Worm (Caenorhabditis elegans) whole organism, late embryonic: Measurements from ENCODE around the gene cyp-14A4.

Experiments
- C08G9.2 ChIP-seq: sonication (generic microtip); optimal IDR thresholded peaks from 2 replicates; lab custom pipeline; 2016; ENCODE audit warnings: mild to moderate bottlenecking, missing genetic modification characterization, moderate library complexity, missing compliant biosample characterization
- K09A11.1 ChIP-seq: sonication (generic microtip); optimal IDR thresholded peaks from 2 replicates; lab custom pipeline; 2017; ENCODE audit warnings: antibody characterized with exemption, mild to moderate bottlenecking, missing genetic modification characterization, missing compliant biosample characterization; ENCODE audit not compliant: insufficient read depth
- T23F11.4 ChIP-seq: fragments of 200-800 bp; sonication (Bioruptor generic); optimal IDR thresholded peaks from 2 replicates; lab custom pipeline; 2018; ENCODE audit warnings: mild to moderate bottlenecking, missing genetic modification characterization, missing compliant biosample characterization
- Y22D7AL.16 ChIP-seq: sonication (generic microtip); optimal IDR thresholded peaks from 2 replicates; lab custom pipeline; 2016; ENCODE audit warnings: missing genetic modification characterization, missing compliant biosample characterization
- ceh-14 ChIP-seq: sonication (generic microtip); optimal IDR thresholded peaks from 2 replicates; lab custom pipeline; 2016; ENCODE audit warnings: missing genotype, missing genetic modification characterization, missing compliant biosample characterization
- ceh-18 ChIP-seq: sonication (generic microtip); optimal IDR thresholded peaks from 2 replicates; lab custom pipeline; 2016; ENCODE audit warnings: missing genetic modification characterization, missing compliant biosample characterization
- ceh-19 ChIP-seq: fragments of 200-800 bp; sonication (Bioruptor generic); optimal IDR thresholded peaks from 2 replicates; lab custom pipeline; 2018; ENCODE audit warnings: mild to moderate bottlenecking, missing genetic modification characterization, missing compliant biosample characterization
- ceh-22 ChIP-seq: sonication (generic microtip); optimal IDR thresholded peaks from 2 replicates; lab custom pipeline; 2017; ENCODE audit warnings: missing biosample characterization, missing genetic modification characterization
- ceh-24 ChIP-seq: sonication (generic microtip); optimal IDR thresholded peaks from 2 replicates; lab custom pipeline; 2016; ENCODE audit warnings: mild to moderate bottlenecking, missing genetic modification characterization, missing compliant biosample characterization
- ceh-30 ChIP-seq: fragments of 150-350 bp; optimal IDR thresholded peaks from 2 replicates; lab custom pipeline; 2014; ENCODE audit warnings: missing biosample characterization, missing genetic modification characterization
- ceh-31 ChIP-seq: sonication (generic microtip); optimal IDR thresholded peaks from 2 replicates; lab custom pipeline; 2016; ENCODE audit warnings: missing genetic modification characterization, missing compliant biosample characterization
- ceh-34 ChIP-seq: sonication (generic microtip); optimal IDR thresholded peaks from 2 replicates; lab custom pipeline; 2016; ENCODE audit warnings: mild to moderate bottlenecking, missing genetic modification characterization, missing compliant biosample characterization
- ceh-45 ChIP-seq: fragments of 200-800 bp; sonication (Bioruptor generic); IDR thresholded peaks from 2 replicates; pipeline ENCODE4 v1.3.6; 2022; ENCODE audit warnings: missing genetic modification reagents, missing genetic modification characterization, missing compliant biosample characterization
- ceh-48 ChIP-seq: sonication (generic microtip); optimal IDR thresholded peaks from 2 replicates; lab custom pipeline; 2016; ENCODE audit warnings: missing genetic modification characterization, inconsistent platforms, missing compliant biosample characterization
- ceh-9 ChIP-seq: sonication (generic microtip); optimal IDR thresholded peaks from 2 replicates; lab custom pipeline; 2016; ENCODE audit warnings: mild to moderate bottlenecking, missing genetic modification characterization, inconsistent platforms, missing compliant biosample characterization
- dmd-4 ChIP-seq: sonication (generic microtip); optimal IDR thresholded peaks from 2 replicates; lab custom pipeline; 2016; ENCODE audit warnings: borderline replicate concordance, missing genetic modification characterization, missing compliant biosample characterization
- dve-1 ChIP-seq: sonication (generic microtip); optimal IDR thresholded peaks from 2 replicates; lab custom pipeline; 2017; ENCODE audit warnings: antibody characterized with exemption, mild to moderate bottlenecking, missing genetic modification characterization, missing compliant biosample characterization
- elt-2 ChIP-seq: sonication (generic microtip); optimal IDR thresholded peaks from 2 replicates; lab custom pipeline; 2016; ENCODE audit warnings: missing genetic modification reagents, missing genetic modification characterization, missing compliant biosample characterization
- fax-1 ChIP-seq: sonication (generic microtip); optimal IDR thresholded peaks from 2 replicates; lab custom pipeline; 2016; ENCODE audit warnings: missing genotype, missing genetic modification characterization, missing compliant biosample characterization
- fkh-10 ChIP-seq: fragments of 150-350 bp; optimal IDR thresholded peaks from 2 replicates; lab custom pipeline; 2014; ENCODE audit warnings: missing biosample characterization, missing genetic modification reagents, missing genetic modification characterization
- hlh-13 ChIP-seq: fragments of 200-800 bp; sonication (Bioruptor generic); optimal IDR thresholded peaks from 2 replicates; lab custom pipeline; 2018; ENCODE audit warnings: mild to moderate bottlenecking, missing genetic modification characterization, missing compliant biosample characterization
- hlh-30 ChIP-seq: sonication (generic microtip); optimal IDR thresholded peaks from 2 replicates; lab custom pipeline; 2017; ENCODE audit warnings: antibody characterized with exemption, missing genetic modification characterization, missing compliant biosample characterization; ENCODE audit not compliant: insufficient read depth
- lim-6 ChIP-seq: sonication (generic microtip); optimal IDR thresholded peaks from 2 replicates; lab custom pipeline; 2016; ENCODE audit warnings: missing genetic modification characterization, missing compliant biosample characterization
- lin-11 ChIP-seq: fragments of 200-800 bp; sonication (Bioruptor generic); optimal IDR thresholded peaks from 2 replicates; lab custom pipeline; 2018; ENCODE audit warnings: mild to moderate bottlenecking, missing genetic modification characterization, missing compliant biosample characterization
- nhr-11 ChIP-seq: fragments of 150-350 bp; optimal IDR thresholded peaks from 2 replicates; lab custom pipeline; 2014; ENCODE audit warnings: missing biosample characterization, missing genetic modification characterization
- odd-2 ChIP-seq: sonication (generic microtip); optimal IDR thresholded peaks from 2 replicates; lab custom pipeline; 2017; ENCODE audit warnings: antibody characterized with exemption, mild to moderate bottlenecking, missing genetic modification characterization, missing compliant biosample characterization
- pat-9 ChIP-seq: fragments of 200-800 bp; sonication (Bioruptor generic); optimal IDR thresholded peaks from 2 replicates; lab custom pipeline; 2018; ENCODE audit warnings: mild to moderate bottlenecking, missing genetic modification characterization, moderate library complexity, missing compliant biosample characterization
- pax-1 ChIP-seq: fragments of 150-350 bp; optimal IDR thresholded peaks from 2 replicates; lab custom pipeline; 2014; ENCODE audit warnings: missing biosample characterization, missing genetic modification characterization
- pha-2 ChIP-seq: sonication (generic microtip); optimal IDR thresholded peaks from 2 replicates; lab custom pipeline; 2017; ENCODE audit warnings: mild to moderate bottlenecking, missing genetic modification characterization, missing compliant biosample characterization
- pha-4 ChIP-seq: fragments of 150-350 bp; optimal IDR thresholded peaks from 2 replicates; lab custom pipeline; 2018; ENCODE audit warnings: missing biosample characterization, missing genetic modification reagents, missing genetic modification characterization
- ref-2 ChIP-seq: sonication (generic microtip); optimal IDR thresholded peaks from 2 replicates; lab custom pipeline; 2016; ENCODE audit warnings: missing genetic modification characterization, missing compliant biosample characterization
- rnt-1 ChIP-seq: sonication (generic microtip); optimal IDR thresholded peaks from 2 replicates; lab custom pipeline; 2016; ENCODE audit warnings: missing genetic modification characterization, missing compliant biosample characterization
- tbx-7 ChIP-seq: sonication (generic microtip); optimal IDR thresholded peaks from 2 replicates; lab custom pipeline; 2016; ENCODE audit warnings: missing genotype, missing genetic modification characterization, missing compliant biosample characterization
- ttx-3 ChIP-seq: sonication (generic microtip); optimal IDR thresholded peaks from 2 replicates; lab custom pipeline; 2016; ENCODE audit warnings: missing genetic modification reagents, missing genetic modification characterization, missing compliant biosample characterization
- unc-42 ChIP-seq: sonication (generic microtip); optimal IDR thresholded peaks from 2 replicates; lab custom pipeline; 2016; ENCODE audit warnings: missing genotype, missing genetic modification characterization, missing compliant biosample characterization
- unc-86 ChIP-seq: sonication (generic microtip); optimal IDR thresholded peaks from 2 replicates; lab custom pipeline; 2016; ENCODE audit warnings: missing genetic modification characterization, missing compliant biosample characterization
- zip-5 ChIP-seq: sonication (generic microtip); optimal IDR thresholded peaks from 2 replicates; lab custom pipeline; 2016; ENCODE audit warnings: missing genetic modification characterization, missing compliant biosample characterization

Gene cyp-14A4

DNA sequence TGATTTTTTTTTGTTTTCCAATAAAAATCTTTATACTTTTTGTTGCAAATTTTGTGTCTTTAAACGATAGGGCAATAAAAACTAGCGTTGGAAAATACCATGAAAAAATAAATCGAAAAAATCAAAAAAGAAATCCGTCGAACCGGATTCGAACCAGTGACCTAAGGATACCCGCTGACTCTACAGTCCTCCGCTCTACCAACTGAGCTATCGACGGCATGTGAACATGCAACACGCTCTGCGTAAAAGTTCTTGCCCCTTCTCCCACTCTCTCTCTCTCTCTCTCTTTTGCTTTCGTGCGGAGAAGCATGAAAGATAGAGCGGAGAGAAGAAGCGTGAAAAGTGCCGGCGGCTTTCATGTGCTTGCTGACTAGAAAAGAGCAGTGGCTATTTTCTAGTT lies 19.4 kb downstream of the cyp-14A4 start (continued):
- TF ChIP-seq ceh-14 (tag; lab: Kevin White, UChicago) (peak; percentile 84), ref-2 (tag; lab: Kevin White, UChicago) (peak; percentile 80), ceh-18 (tag; lab: Kevin White, UChicago) (peak; percentile 53), ceh-19 (GFP tag; lab: Kevin White, UChicago) (peak; percentile 86), hlh-13 (peak; percentile 62), rnt-1 (peak; percentile 10), unc-86 (tag; lab: Kevin White, UChicago) (peak; percentile 78), fax-1 (tag; lab: Kevin White, UChicago) (peak; percentile 56), unc-42 (tag; lab: Kevin White, UChicago) (no peak), ceh-34 (tag; lab: Kevin White, UChicago) (peak; percentile 48), T23F11.4 (GFP tag; lab: Kevin White, UChicago) (peak; percentile 62), ceh-48 (tag; lab: Kevin White, UChicago) (peak; percentile 57), hlh-30 (tag; lab: Kevin White, UChicago) (peak; percentile 12), K09A11.1 (tag; lab: Kevin White, UChicago) (no peak), pax-1 (tag; lab: Kevin White, UChicago) (no peak), lim-6 (tag; lab: Kevin White, UChicago) (no peak), dve-1 (tag; lab: Kevin White, UChicago) (peak; percentile 60), pha-4 (tag; lab: Kevin White, UChicago) (no peak), Y22D7AL.16 (peak; percentile 76), ceh-45 (peak; percentile 76), fkh-10 (GFP tag; lab: Kevin White, UChicago) (no peak), ceh-31 (tag; lab: Kevin White, UChicago) (peak; percentile 65), C08G9.2 (tag; lab: Kevin White, UChicago) (peak; percentile 72), lin-11 (tag; lab: Kevin White, UChicago) (peak; percentile 62), ceh-22 (tag; lab: Kevin White, UChicago) (no peak)
- TF ChIP-seq, all 69 proteins: peak for 53

ce11 chrX:13262195-13262594 lies 21.8 kb downstream of the cyp-14A4 start, which contains the start of gene K09A11.1:
Gene K09A11.1, plus strand, starts transcription at chrX:13262495.
- no peak for TF ChIP-seq unc-42 (tag; lab: Kevin White, UChicago)
- no peak for TF ChIP-seq nhr-11 (tag; lab: Kevin White, UChicago)
- no peak for TF ChIP-seq odd-2
- no peak for TF ChIP-seq ceh-24 (tag; lab: Kevin White, UChicago)
- no peak for TF ChIP-seq T23F11.4 (GFP tag; lab: Kevin White, UChicago)
- no peak for TF ChIP-seq ceh-31 (tag; lab: Kevin White, UChicago)
- TF ChIP-seq tbx-7, result no peak
- no peak for TF ChIP-seq pat-9 (tag; lab: Kevin White, UChicago)
- TF ChIP-seq pha-2 (tag; lab: Kevin White, UChicago), result no peak
- no peak for TF ChIP-seq zip-5
- TF ChIP-seq ceh-9 (tag; lab: Kevin White, UChicago), result no peak
- no peak for TF ChIP-seq dmd-4 (tag; lab: Kevin White, UChicago)
- TF ChIP-seq, all 69 proteins: peak for 0

DNA sequence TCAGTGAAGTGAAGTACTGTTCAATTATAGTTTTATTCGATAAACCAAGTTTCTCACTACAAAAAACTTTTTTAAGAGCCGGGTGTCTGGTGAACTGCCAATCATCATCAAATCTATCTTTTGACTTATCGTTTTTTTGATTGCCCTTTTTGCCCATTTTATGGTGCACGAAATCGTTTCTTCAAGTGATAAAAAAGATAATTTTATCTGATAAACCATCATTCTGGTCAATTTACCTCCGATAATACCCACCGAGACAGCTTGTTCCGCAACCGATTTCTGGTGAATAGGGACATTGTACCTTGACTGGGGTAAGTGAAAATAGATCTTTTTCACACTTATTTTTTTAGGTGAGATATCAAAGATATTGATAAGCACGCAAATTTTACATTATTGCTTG lies 26.4 kb downstream of the cyp-14A4 start, which contains the start of gene K08H2.10:
TSS of gene K08H2.10 (plus strand) at position 230 of the 400 bp plus-strand sequence.
- TF ChIP-seq elt-2 (peak; percentile 92), ceh-30 (tag; lab: Kevin White, UChicago) (no peak), ttx-3 (tag; lab: Kevin White, UChicago) (no peak)
- TF ChIP-seq, all 69 proteins: peak for 1
